Fruit fly (Drosophila melanogaster): ENCODE measurements around the gene Timp.

Timp gene

DNA sequence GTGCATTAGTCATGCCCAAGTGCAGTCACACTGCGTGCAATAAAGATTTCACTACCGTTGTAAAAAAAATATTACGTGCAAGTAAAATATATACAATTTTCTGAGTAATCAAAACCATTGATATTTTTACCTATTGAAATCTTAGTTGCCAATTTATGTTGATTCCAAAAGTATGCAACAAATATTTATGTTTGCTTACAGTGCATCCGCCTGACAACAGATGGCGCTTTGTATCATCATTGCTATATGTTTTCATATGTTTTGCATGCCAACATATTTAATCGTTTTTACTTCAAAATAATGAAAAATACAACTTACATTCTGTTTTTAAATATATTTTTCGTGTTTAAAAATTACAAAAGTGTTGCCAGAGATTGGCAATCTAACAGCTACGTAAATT lies 9.3 kb downstream of the Timp start (continued):
- TF ChIP-seq CG18764 (GFP tag; optimal IDR thresholded peaks at IDR 0.05) (peak; percentile 24), wek (GFP tag; optimal IDR thresholded peaks at IDR 0.05) (no peak), CG11456 (GFP tag; IDR thresholded peaks at IDR 0.05) (peak; percentile 59; the same call in 1 of the 3 replicates), lab (GFP tag; optimal IDR thresholded peaks at IDR 0.05) (peak; percentile 11), CG10267 (tag; optimal IDR thresholded peaks at IDR 0.05) (peak; percentile 33), CG15011 (GFP tag; optimal IDR thresholded peaks at IDR 0.05) (no peak), Kr (GFP tag; optimal IDR thresholded peaks at IDR 0.05) (peak; percentile 0), dpn (GFP tag; optimal IDR thresholded peaks at IDR 0.05) (peak; percentile 31 to 33), sug (tag; optimal IDR thresholded peaks at IDR 0.05) (no peak), MBD-R2 (GFP tag; IDR thresholded peaks at IDR 0.05) (no peak), CG10979 (tag; optimal IDR thresholded peaks at IDR 0.05) (peak; percentile 99), CG4404 (GFP tag; IDR thresholded peaks at IDR 0.05) (no peak), CG31441 (GFP tag; IDR thresholded peaks at IDR 0.05) (peak; percentile 33; the same call in 1 of the 2 replicates), CG1792 (GFP tag; optimal IDR thresholded peaks at IDR 0.05) (no peak), tgo (GFP tag; IDR thresholded peaks at IDR 0.05) (no peak), Meics (GFP tag; optimal IDR thresholded peaks at IDR 0.05) (peak; percentile 33), CG10543 (GFP tag; optimal IDR thresholded peaks at IDR 0.05) (no peak), CG2116 (GFP tag; optimal IDR thresholded peaks at IDR 0.05) (no peak), CG1647 (GFP tag; optimal IDR thresholded peaks at IDR 0.05) (no peak), phol (tag; optimal IDR thresholded peaks at IDR 0.05) (peak; percentile 43), CG32532 (GFP tag; IDR thresholded peaks at IDR 0.05) (peak; percentile 63; the same call in 1 of the 2 replicates), Jarid2 (GFP tag; optimal IDR thresholded peaks at IDR 0.05) (peak; percentile 26), CG2712 (tag; optimal IDR thresholded peaks at IDR 0.05) (peak; percentile 44), az2 (GFP tag; optimal IDR thresholded peaks at IDR 0.05) (peak; percentile 9), CG7745 (tag; optimal IDR thresholded peaks at IDR 0.05) (no peak), CG6791 (GFP tag; IDR thresholded peaks at IDR 0.05; ENCODE audit: partially characterized antibody) (no peak), CG7556 (GFP tag; optimal IDR thresholded peaks at IDR 0.05) (no peak), Abd-B (GFP tag; optimal IDR thresholded peaks at IDR 0.05) (no peak), mld (GFP tag; IDR thresholded peaks at IDR 0.05; ENCODE audit: partially characterized antibody) (no peak), CG11504 (tag; optimal IDR thresholded peaks at IDR 0.05) (peak; percentile 40), kah (GFP tag; optimal IDR thresholded peaks at IDR 0.05) (peak; percentile 8), caup (GFP tag; optimal IDR thresholded peaks at IDR 0.05; ENCODE audit: severe bottlenecking) (peak; percentile 33), pfk (GFP tag; optimal IDR thresholded peaks at IDR 0.05) (no peak), Ets65A (GFP tag) (peak; percentile 84), CG9817 (tag; optimal IDR thresholded peaks at IDR 0.05) (no peak), Usf (GFP tag; optimal IDR thresholded peaks at IDR 0.05) (no peak), CG12071 (GFP tag; optimal IDR thresholded peaks at IDR 0.05) (peak; percentile 33), Xrp1 (GFP tag; IDR thresholded peaks at IDR 0.05) (peak; percentile 46; the same call in 1 of the 2 replicates), ci (GFP tag; IDR thresholded peaks at IDR 0.05) (peak; percentile 73), CG13424 (tag; optimal IDR thresholded peaks at IDR 0.05) (peak; percentile 29), TFAM (GFP tag; optimal IDR thresholded peaks at IDR 0.05) (no peak), Side (GFP tag; optimal IDR thresholded peaks at IDR 0.05) (peak; percentile 45), inv (GFP tag; IDR thresholded peaks at IDR 0.05; ENCODE audit: partially characterized antibody) (no peak), gsb-n (tag; optimal IDR thresholded peaks at IDR 0.05) (peak; percentile 22), lov (optimal IDR thresholded peaks at IDR 0.05) (no peak), lov (GFP tag; IDR thresholded peaks at IDR 0.05) (0 out of 3 replicates have a peak, but pooled peaks have one; percentile 46), CG5245 (GFP tag; optimal IDR thresholded peaks at IDR 0.05) (peak; percentile 8), Tbp (GFP tag; optimal IDR thresholded peaks at IDR 0.05) (no peak), CG15269 (tag; optimal IDR thresholded peaks at IDR 0.05) (peak; percentile 13), NK7.1 (GFP tag; optimal IDR thresholded peaks at IDR 0.05) (no peak), Mes4 (GFP tag; optimal IDR thresholded peaks at IDR 0.05) (peak; percentile 46)
